Worm (Caenorhabditis elegans): Measurements from ENCODE around the gene C02F5.3.

Gene C02F5.3

DNA sequence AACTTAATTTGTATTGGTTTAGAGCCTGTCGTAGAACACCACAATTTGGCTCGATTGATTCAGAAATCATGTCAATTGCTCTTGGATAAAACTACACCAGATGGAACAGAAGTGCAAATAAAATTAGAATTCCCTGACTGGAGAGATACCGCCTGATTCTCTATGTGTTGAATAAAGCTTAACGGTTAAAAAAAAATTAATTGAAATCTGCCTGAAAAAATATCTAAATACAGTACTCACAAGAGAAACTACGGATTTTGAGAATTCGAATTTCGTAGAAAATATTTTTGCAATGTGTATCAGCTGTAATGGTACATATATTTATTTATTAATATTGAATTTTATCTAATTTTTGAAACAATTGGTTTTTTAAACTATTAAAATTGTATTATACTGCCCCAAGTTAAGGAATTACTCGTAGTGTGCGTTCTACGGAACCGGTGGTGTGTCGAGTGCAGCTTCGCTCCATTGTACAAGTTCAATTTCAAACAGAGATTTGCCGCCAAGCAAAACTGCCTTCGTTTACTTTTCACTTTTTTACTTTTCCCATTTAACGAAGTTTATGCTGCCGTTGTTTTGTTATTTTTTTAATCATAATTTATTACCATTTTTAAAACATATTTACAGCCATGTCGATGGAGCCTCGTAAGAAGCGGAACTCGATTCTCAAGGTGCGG, 4.5 kb downstream of the C02F5.3 start, which contains the start of gene knl-1 (continued):
- TF ChIP-seq nhr-25 (tag; optimal IDR thresholded peaks at IDR 0.05) (peak; percentile 28), mml-1 (tag; optimal IDR thresholded peaks at IDR 0.05) (no peak), ztf-4 (tag; optimal IDR thresholded peaks at IDR 0.05) (no peak), ceh-16 (tag; optimal IDR thresholded peaks at IDR 0.05) (no peak), snpc-4 (tag; optimal IDR thresholded peaks at IDR 0.05) (no peak), eor-1 (tag; optimal IDR thresholded peaks at IDR 0.05) (no peak)

DNA sequence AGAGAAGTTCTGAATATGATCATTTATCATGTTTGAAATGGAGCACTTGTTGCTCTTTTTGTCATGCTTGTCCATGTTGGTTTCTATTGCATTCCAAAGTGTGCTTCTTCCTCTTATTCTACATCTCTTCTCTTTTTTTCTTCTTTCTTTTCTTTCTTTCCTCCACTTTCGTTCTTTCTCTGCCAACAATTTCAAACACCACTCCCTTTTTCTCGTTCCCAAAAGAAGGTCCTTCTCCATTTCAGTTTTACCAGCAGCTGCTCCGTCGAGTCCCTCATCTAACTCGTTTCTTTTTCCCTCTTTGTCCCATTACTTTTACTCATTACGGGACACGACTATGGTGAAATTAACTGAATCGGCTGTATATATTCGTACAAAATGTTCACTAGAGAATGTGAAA, 9.2 kb downstream of the C02F5.3 start, which contains the start of gene F09G8.5:
Gene F09G8.5, plus strand, starts transcription at position 38 of the 400 bp plus-strand sequence.
- TF ChIP-seq lin-39 (tag; optimal IDR thresholded peaks at IDR 0.05) (peak; percentile 53), nhr-67 (tag; optimal IDR thresholded peaks at IDR 0.05) (no peak), elt-2 (tag; optimal IDR thresholded peaks at IDR 0.05) (no peak), nhr-12 (tag; optimal IDR thresholded peaks at IDR 0.05) (no peak)

DNA sequence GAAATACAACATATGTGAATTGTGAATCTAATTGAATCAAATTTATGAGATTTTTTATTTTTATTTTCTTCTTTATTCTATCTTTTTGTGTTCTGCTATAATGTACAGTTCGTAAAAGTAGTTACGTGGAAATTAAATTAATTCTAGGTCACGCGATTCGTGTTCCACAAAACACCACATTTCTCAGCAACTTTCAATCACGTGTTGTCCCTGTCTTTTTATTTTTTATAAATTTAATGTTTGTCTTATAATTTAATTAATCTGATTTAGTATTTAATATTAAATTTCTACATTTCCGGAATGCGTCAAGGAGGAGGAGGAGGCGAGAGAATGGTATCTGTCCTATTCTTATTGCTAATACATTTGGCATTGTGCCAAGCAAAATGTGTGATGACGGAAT, 12.4 kb downstream of the C02F5.3 start, which contains the start of gene ncr-2:
Gene ncr-2, plus strand, starts transcription at position 301 of the 400 bp plus-strand sequence.
- TF ChIP-seq nhr-23 (tag; optimal IDR thresholded peaks at IDR 0.05), result no peak
- no peak for TF ChIP-seq skn-1 (tag; optimal IDR thresholded peaks at IDR 0.05)
- TF ChIP-seq mdl-1 (tag; optimal IDR thresholded peaks at IDR 0.05), result no peak
- no peak for TF ChIP-seq daf-12 (tag; optimal IDR thresholded peaks at IDR 0.05)
- no peak for TF ChIP-seq ceh-28 (tag; optimal IDR thresholded peaks at IDR 0.05)
- no peak for TF ChIP-seq hmg-11 (tag; optimal IDR thresholded peaks at IDR 0.05)
- no peak for TF ChIP-seq ztf-11 (tag; optimal IDR thresholded peaks at IDR 0.05)
- no peak for TF ChIP-seq ama-1 (optimal IDR thresholded peaks at IDR 0.05)
- TF ChIP-seq aly-2 (tag; optimal IDR thresholded peaks at IDR 0.05), result no peak
- no peak for TF ChIP-seq fos-1 (tag; optimal IDR thresholded peaks at IDR 0.05)
- TF ChIP-seq lin-15B (tag; optimal IDR thresholded peaks at IDR 0.05), result no peak
- no peak for TF ChIP-seq ceh-82 (tag; optimal IDR thresholded peaks at IDR 0.05)
- no peak for TF ChIP-seq lsy-12 (tag; optimal IDR thresholded peaks at IDR 0.05)

DNA sequence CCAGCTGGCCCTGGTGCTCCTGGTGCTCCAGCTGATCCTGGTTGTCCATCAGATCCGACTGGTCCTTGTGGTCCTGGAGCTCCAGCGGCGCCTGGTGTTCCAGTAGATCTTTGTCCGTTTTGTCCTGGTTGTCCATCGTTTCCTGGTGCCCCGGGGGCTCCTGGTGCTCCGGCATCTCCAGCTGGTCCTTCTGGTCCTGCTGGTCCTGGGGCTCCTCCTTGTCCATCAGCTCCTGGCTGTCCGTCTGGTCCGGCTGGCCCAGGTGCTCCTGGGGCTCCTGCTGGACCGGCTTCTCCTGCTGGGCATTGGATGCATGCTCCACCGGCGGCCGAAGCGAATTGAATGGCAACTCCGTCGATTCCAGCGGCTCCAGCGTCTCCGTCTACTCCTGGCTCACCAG, 16.9 kb downstream of the C02F5.3 start:
- TF ChIP-seq ztf-11 (tag; optimal IDR thresholded peaks at IDR 0.05) (no peak), nhr-76 (tag; optimal IDR thresholded peaks at IDR 0.05) (no peak), nhr-77 (tag; optimal IDR thresholded peaks at IDR 0.05) (no peak), zag-1 (tag; optimal IDR thresholded peaks at IDR 0.05) (no peak)

DNA sequence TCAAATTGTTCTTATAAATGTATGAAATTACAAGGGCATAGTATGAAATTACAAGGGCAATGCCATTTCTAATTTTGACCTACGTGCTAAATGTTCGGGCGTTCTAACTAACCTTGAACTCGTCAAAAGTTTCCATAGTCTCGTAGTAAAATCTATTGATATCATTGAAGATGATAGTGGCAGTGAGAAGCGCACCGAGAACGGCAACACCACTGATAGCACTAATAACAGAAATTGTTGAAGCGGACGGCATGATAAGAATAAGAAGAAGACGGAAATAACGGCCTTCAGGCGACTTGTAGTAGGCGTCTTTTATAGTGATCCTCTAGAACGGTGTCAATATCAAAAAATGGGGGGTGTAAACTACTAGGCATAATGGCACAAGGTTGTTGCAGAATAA, 17.7 kb downstream of the C02F5.3 start, which contains the start of gene col-91:
Gene col-91, minus strand, starts transcription at position 288 of the 400 bp plus-strand sequence.
- peak; percentile 78 for TF ChIP-seq nhr-25 (tag; optimal IDR thresholded peaks at IDR 0.05)
- TF ChIP-seq ztf-11 (tag; optimal IDR thresholded peaks at IDR 0.05), result no peak
- peak in 1 of 3 experiments; percentile 90 for TF ChIP-seq elt-3 (tag; optimal IDR thresholded peaks at IDR 0.05)

DNA sequence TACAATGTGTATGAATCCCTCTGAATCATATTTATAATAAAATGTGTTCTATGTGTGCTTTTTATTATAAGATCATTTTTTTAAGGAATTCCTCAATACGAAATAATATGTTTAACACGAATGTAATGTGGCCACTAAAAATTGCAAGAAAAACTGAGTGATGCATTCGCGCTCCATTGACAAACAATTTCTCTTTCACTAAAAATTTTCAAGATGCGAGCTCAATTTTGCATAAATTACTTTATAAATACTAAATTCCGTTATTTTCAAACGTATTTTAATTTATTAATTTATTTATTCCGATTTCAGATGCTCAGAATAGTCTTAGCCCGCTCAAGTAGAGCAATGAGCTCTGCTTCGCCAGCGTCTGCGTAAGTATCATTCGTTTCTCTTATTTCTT, 20.1 kb downstream of the C02F5.3 start, which contains the start of gene mrps-9:
Gene mrps-9, plus strand, starts transcription at position 310 of the 400 bp plus-strand sequence.
- peak; percentile 51 for TF ChIP-seq lin-15B (tag; optimal IDR thresholded peaks at IDR 0.05)
- TF ChIP-seq nfya-1 (tag; optimal IDR thresholded peaks at IDR 0.05; ENCODE audit: insufficient read depth), result peak; percentile 3
- TF ChIP-seq unc-39 (tag; optimal IDR thresholded peaks at IDR 0.05), result no peak

DNA sequence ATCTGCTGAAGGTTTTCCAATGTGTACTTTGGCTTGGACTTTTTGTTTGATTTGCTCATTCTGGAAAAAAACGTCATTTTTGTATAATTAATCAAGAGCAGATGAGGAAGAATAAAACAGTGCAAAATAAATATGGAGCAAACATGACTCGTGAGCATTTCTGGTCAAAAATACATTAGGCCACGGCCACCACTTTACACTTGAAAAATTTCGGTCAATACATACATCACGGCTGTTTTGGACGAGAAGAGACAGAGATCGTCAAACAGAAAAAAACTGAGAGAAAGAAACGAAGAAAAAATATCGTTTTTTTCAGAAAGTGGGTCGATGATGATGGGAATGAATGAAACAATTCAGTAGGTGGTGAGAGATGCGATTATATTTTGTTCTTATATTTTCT, 22.6 kb downstream of the C02F5.3 start, which contains the start of the genes F09G8.7 and crn-7:
Gene F09G8.7, minus strand, starts transcription at position 60 of the 400 bp plus-strand sequence.
Gene crn-7, plus strand, starts transcription at position 236 of the 400 bp plus-strand sequence.
- TF ChIP-seq elt-2 (tag; optimal IDR thresholded peaks at IDR 0.05), result no peak
- TF ChIP-seq unc-62 (GFP tag; optimal IDR thresholded peaks at IDR 0.05), result no peak
- TF ChIP-seq ZK546.5 (tag; optimal IDR thresholded peaks at IDR 0.05), result no peak
- no peak for TF ChIP-seq nhr-11 (tag; optimal IDR thresholded peaks at IDR 0.05)
- TF ChIP-seq ceh-9 (tag; optimal IDR thresholded peaks at IDR 0.05), result no peak
- TF ChIP-seq jun-1 (tag; optimal IDR thresholded peaks at IDR 0.05), result no peak
- no peak for TF ChIP-seq mdl-1 (tag; optimal IDR thresholded peaks at IDR 0.05)
- no peak for TF ChIP-seq pqm-1 (tag; optimal IDR thresholded peaks at IDR 0.05)
- no peak for TF ChIP-seq mml-1 (tag; optimal IDR thresholded peaks at IDR 0.05)
- TF ChIP-seq nhr-25 (tag; optimal IDR thresholded peaks at IDR 0.05), result peak; percentile 9
- TF ChIP-seq daf-12 (tag; optimal IDR thresholded peaks at IDR 0.05), result no peak
- TF ChIP-seq ceh-16 (tag; optimal IDR thresholded peaks at IDR 0.05), result no peak
- no peak for TF ChIP-seq R02D3.7 (tag; optimal IDR thresholded peaks at IDR 0.05)
- no peak for TF ChIP-seq ztf-4 (tag; optimal IDR thresholded peaks at IDR 0.05)
- TF ChIP-seq hmg-11 (tag; optimal IDR thresholded peaks at IDR 0.05), result no peak
- TF ChIP-seq egl-5 (tag; optimal IDR thresholded peaks at IDR 0.05), result no peak
- no peak for TF ChIP-seq unc-39 (tag; optimal IDR thresholded peaks at IDR 0.05)
- peak; percentile 42 for TF ChIP-seq nhr-23 (tag; optimal IDR thresholded peaks at IDR 0.05)
- TF ChIP-seq lin-39 (tag; optimal IDR thresholded peaks at IDR 0.05), result no peak
- no peak for TF ChIP-seq nhr-77 (tag; optimal IDR thresholded peaks at IDR 0.05)
- no peak for TF ChIP-seq fkh-2 (tag; optimal IDR thresholded peaks at IDR 0.05)
- no peak for TF ChIP-seq tbx-2 (tag; optimal IDR thresholded peaks at IDR 0.05)
- TF ChIP-seq aly-2 (tag; optimal IDR thresholded peaks at IDR 0.05), result no peak
- no peak for TF ChIP-seq nhr-12 (tag; optimal IDR thresholded peaks at IDR 0.05)
- TF ChIP-seq egl-27 (tag; optimal IDR thresholded peaks at IDR 0.05), result no peak
- TF ChIP-seq snpc-4 (tag; optimal IDR thresholded peaks at IDR 0.05), result peak; percentile 26
